Worm (Caenorhabditis elegans): Measurements from ENCODE around the gene comt-4.

- no peak for TF ChIP-seq hmbx-1 (tag; optimal IDR thresholded peaks at IDR 0.05)
- TF ChIP-seq tbx-37 (GFP tag; conservative IDR thresholded peaks at IDR 0.05): no peak
- no peak for TF ChIP-seq ama-1 (optimal IDR thresholded peaks at IDR 0.05)
- TF ChIP-seq hmg-4 (GFP tag; optimal IDR thresholded peaks at IDR 0.05): no peak
- no peak for TF ChIP-seq flt-1 (GFP tag; IDR thresholded peaks at IDR 0.05)
- TF ChIP-seq B0310.2 (tag; optimal IDR thresholded peaks at IDR 0.05): no peak
- no peak for TF ChIP-seq ceh-13 (GFP tag; optimal IDR thresholded peaks at IDR 0.05)
- TF ChIP-seq tra-4 (tag; optimal IDR thresholded peaks at IDR 0.05): no peak
- no peak for TF ChIP-seq scrt-1 (GFP tag; IDR thresholded peaks at IDR 0.05)
- no peak for TF ChIP-seq ceh-36 (tag; optimal IDR thresholded peaks at IDR 0.05)
These were observed 22.2 kb downstream of the comt-4 start, which contains the start of gene srab-13 for ce11 chrV:2027787-2028186.
